Worm (Caenorhabditis elegans): ENCODE measurements around the gene hlh-34.

ce11 chrV:13659219-13659618 lies 48.0 kb downstream of the hlh-34 start:
- TF ChIP-seq ets-7 (tag; optimal IDR thresholded peaks at IDR 0.05) (no peak), ama-1 (optimal IDR thresholded peaks at IDR 0.05) (no peak), sea-1 (GFP tag; conservative IDR thresholded peaks at IDR 0.05) (no peak), F13C5.2 (tag; optimal IDR thresholded peaks at IDR 0.05) (no peak), hmg-4 (GFP tag; optimal IDR thresholded peaks at IDR 0.05) (no peak), pes-1 (GFP tag; IDR thresholded peaks at IDR 0.05) (no peak), tbx-11 (GFP tag; IDR thresholded peaks at IDR 0.05) (no peak), hmbx-1 (tag; optimal IDR thresholded peaks at IDR 0.05) (no peak), flt-1 (GFP tag; IDR thresholded peaks at IDR 0.05) (no peak), scrt-1 (GFP tag; IDR thresholded peaks at IDR 0.05) (no peak), B0310.2 (tag; optimal IDR thresholded peaks at IDR 0.05) (no peak), ceh-13 (GFP tag; optimal IDR thresholded peaks at IDR 0.05) (no peak), hnd-1 (tag; optimal IDR thresholded peaks at IDR 0.05) (no peak), tra-4 (tag; optimal IDR thresholded peaks at IDR 0.05) (no peak)
